Fruit fly (Drosophila melanogaster): ENCODE results near the gene CG7215.

The CG7215 gene

DNA sequence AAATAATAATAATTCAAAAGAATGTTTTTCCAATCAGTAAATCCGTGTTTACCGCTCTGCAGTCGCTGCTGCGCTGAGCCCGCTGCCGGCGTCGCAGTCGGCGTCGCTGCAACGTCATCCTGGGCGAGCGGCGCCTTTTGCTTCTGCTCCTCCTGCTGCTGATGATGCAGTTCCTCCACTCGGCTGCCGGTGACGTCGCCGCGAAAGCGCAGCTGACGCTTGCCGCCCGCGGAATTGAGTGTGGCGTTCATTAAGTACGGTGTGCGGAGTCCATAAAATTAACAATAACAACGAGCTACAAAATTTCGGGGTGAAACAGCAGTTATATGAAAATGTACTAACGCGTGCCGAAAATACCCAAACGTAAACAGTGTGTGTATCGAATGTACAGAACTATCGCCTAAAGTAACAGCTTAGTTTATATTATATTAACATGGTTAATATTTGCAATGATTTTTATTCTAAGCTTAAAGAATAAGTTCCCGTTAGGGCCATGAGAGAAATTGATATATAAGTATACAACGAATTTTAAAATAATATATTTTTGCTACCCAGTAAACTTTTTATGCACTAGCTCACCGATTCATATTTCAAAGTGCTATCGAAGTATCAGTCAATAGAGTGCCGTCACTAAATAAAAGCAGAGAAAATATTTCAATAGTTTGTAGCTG is 2.9 kb downstream of the CG7215 start, which contains the start of the genes CG7218 and Cbp20 (continued):
- no peak for TF ChIP-seq Nf-YA (GFP tag; IDR thresholded peaks at IDR 0.05)
- TF ChIP-seq Sry-β (GFP tag; optimal IDR thresholded peaks at IDR 0.05): peak; percentile 27
- TF ChIP-seq sens-2 (GFP tag; IDR thresholded peaks at IDR 0.05): peak; percentile 48; the same call in 1 of the 2 replicates
- TF ChIP-seq Rx (GFP tag; IDR thresholded peaks at IDR 0.05): peak; percentile 61
- TF ChIP-seq Doc2 (GFP tag; IDR thresholded peaks at IDR 0.05): no peak
- peak; percentile 7 for TF ChIP-seq Spps (tag; optimal IDR thresholded peaks at IDR 0.05)
- no peak for TF ChIP-seq mld (GFP tag; IDR thresholded peaks at IDR 0.05; ENCODE audit: partially characterized antibody)
- TF ChIP-seq CG9727 (GFP tag; optimal IDR thresholded peaks at IDR 0.05): peak; percentile 59
- TF ChIP-seq Mrtf (GFP tag; IDR thresholded peaks at IDR 0.05): peak; percentile 63; the same call in 1 of the 3 replicates
- TF ChIP-seq emc (GFP tag; optimal IDR thresholded peaks at IDR 0.05): peak; percentile 33
- no peak for TF ChIP-seq btn (GFP tag; optimal IDR thresholded peaks at IDR 0.05)
- TF ChIP-seq disco-r (GFP tag; optimal IDR thresholded peaks at IDR 0.05): no peak
- peak; percentile 26 to 58 for TF ChIP-seq Hr51 (GFP tag; optimal IDR thresholded peaks at IDR 0.05)
- TF ChIP-seq Six4 (GFP tag; optimal IDR thresholded peaks at IDR 0.05): peak; percentile 57
- TF ChIP-seq ro (GFP tag; IDR thresholded peaks at IDR 0.05): no peak
- peak; percentile 55; the same call in 1 of the 2 replicates for TF ChIP-seq dimm (GFP tag; IDR thresholded peaks at IDR 0.05)
- peak; percentile 57; the same call in 1 of the 2 replicates for TF ChIP-seq CG32772 (GFP tag; IDR thresholded peaks at IDR 0.05)
- TF ChIP-seq CG2199 (GFP tag; IDR thresholded peaks at IDR 0.05): no peak
- peak; percentile 62 for TF ChIP-seq chn (GFP tag; optimal IDR thresholded peaks at IDR 0.05)
- no peak for TF ChIP-seq Dfd (GFP tag; optimal IDR thresholded peaks at IDR 0.05)
- TF ChIP-seq unc-4 (GFP tag; IDR thresholded peaks at IDR 0.05; ENCODE audit: partially characterized antibody): peak; percentile 90
- TF ChIP-seq Ada2b (GFP tag; IDR thresholded peaks at IDR 0.05): peak; percentile 64
- peak; percentile 93 for TF ChIP-seq Rfx (GFP tag; IDR thresholded peaks at IDR 0.05)
- peak; percentile 12; the same call in 1 of the 3 replicates for TF ChIP-seq otp (GFP tag; IDR thresholded peaks at IDR 0.05)
- TF ChIP-seq cg (GFP tag; optimal IDR thresholded peaks at IDR 0.05): no peak
- TF ChIP-seq trh (GFP tag; optimal IDR thresholded peaks at IDR 0.05): no peak
- peak; percentile 73 for TF ChIP-seq Chrac-16 (GFP tag; optimal IDR thresholded peaks at IDR 0.05)
- no peak for TF ChIP-seq pita (GFP tag; optimal IDR thresholded peaks at IDR 0.05)
- peak; percentile 91 for TF ChIP-seq Dbx (GFP tag; IDR thresholded peaks at IDR 0.05)
- peak; percentile 25; the same call in 1 of the 2 replicates for TF ChIP-seq peb (GFP tag; IDR thresholded peaks at IDR 0.05)
- peak; percentile 65; the same call in 2 of the 3 replicates for TF ChIP-seq CG7963 (GFP tag; IDR thresholded peaks at IDR 0.05; ENCODE audit: partially characterized antibody)
- peak; percentile 76 for TF ChIP-seq lmd (GFP tag; IDR thresholded peaks at IDR 0.05)
- TF ChIP-seq her (GFP tag; optimal IDR thresholded peaks at IDR 0.05): no peak
- peak; percentile 68 for TF ChIP-seq Nf-YC (tag; optimal IDR thresholded peaks at IDR 0.05)
- TF ChIP-seq nau (GFP tag; optimal IDR thresholded peaks at IDR 0.05): peak; percentile 36
- TF ChIP-seq tll (GFP tag; optimal IDR thresholded peaks at IDR 0.05): peak in 1 of 2 experiments; percentile 47
- peak; percentile 68 for TF ChIP-seq Bteb2 (GFP tag; optimal IDR thresholded peaks at IDR 0.05)
- no peak for TF ChIP-seq CG12236 (GFP tag; optimal IDR thresholded peaks at IDR 0.05)
- peak; percentile 65 for TF ChIP-seq HmgZ (tag; optimal IDR thresholded peaks at IDR 0.05)
- TF ChIP-seq z (GFP tag; IDR thresholded peaks at IDR 0.05): no peak
- TF ChIP-seq hkb (optimal IDR thresholded peaks at IDR 0.05): no peak
- TF ChIP-seq hkb (GFP tag; IDR thresholded peaks at IDR 0.05): peak; percentile 59
- TF ChIP-seq H15 (GFP tag; IDR thresholded peaks at IDR 0.05): peak; percentile 65; the same call in 1 of the 3 replicates
- no peak for TF ChIP-seq aop (GFP tag; IDR thresholded peaks at IDR 0.05)
- peak; percentile 56 for TF ChIP-seq Fer2 (tag; optimal IDR thresholded peaks at IDR 0.05)
- no peak; the same call in 1 of the 2 replicates for TF ChIP-seq CG11696 (GFP tag; IDR thresholded peaks at IDR 0.05)
- no peak for TF ChIP-seq CG12071 (GFP tag; optimal IDR thresholded peaks at IDR 0.05)
- TF ChIP-seq CG6683 (GFP tag; optimal IDR thresholded peaks at IDR 0.05): no peak
- TF ChIP-seq prd (optimal IDR thresholded peaks at IDR 0.05): no peak
- peak; percentile 75 for TF ChIP-seq prd (GFP tag; IDR thresholded peaks at IDR 0.05)
- TF ChIP-seq TFAM (GFP tag; optimal IDR thresholded peaks at IDR 0.05): no peak
